Fruit fly (Drosophila melanogaster): ENCODE data around the gene bdwf.

Gene bdwf

DNA sequence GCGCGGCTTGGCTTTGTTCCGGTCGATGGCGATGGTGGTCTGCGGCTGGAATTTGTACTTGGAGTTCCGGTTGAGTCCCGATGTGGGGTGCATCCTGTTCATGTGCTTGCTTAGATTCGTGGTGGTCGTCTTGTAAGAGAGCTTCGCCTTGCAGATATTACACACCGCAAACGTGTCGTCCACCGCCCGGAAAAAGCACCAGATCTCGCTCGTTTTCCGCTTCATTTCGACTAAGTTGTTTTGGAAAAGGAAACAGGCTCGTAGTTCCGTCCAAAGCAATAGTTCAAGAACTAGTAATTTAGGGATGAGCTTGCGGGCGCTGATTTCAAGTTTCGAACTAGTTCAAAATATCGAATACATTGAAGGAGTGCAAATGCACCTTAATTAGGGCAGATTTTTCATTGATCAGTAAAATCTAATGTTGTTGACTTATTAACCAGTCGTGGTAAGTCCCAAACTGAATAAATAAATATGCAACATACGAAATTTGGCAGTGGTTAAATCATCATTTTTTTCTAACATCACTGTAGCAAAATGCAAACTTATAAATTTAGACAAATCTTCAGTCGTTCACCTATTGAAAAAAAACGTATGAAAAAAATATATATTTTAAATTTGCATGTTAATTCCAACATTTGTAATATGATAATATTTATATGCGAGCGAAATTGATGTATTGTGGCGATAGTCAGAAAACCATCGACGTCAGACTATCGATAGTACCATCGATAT, at the start of gene bdwf, which contains the start of gene Patr-1:
Gene bdwf (minus strand): TSS at position 299 of the 732 bp plus-strand sequence.
Gene Patr-1 (plus strand): TSS at position 727 of the 732 bp plus-strand sequence.
- no peak for TF ChIP-seq Pif1B (GFP tag; optimal IDR thresholded peaks at IDR 0.05)
- no peak for TF ChIP-seq CG14655 (GFP tag; optimal IDR thresholded peaks at IDR 0.05)
- no peak for TF ChIP-seq Pif1A (GFP tag; optimal IDR thresholded peaks at IDR 0.05)

DNA sequence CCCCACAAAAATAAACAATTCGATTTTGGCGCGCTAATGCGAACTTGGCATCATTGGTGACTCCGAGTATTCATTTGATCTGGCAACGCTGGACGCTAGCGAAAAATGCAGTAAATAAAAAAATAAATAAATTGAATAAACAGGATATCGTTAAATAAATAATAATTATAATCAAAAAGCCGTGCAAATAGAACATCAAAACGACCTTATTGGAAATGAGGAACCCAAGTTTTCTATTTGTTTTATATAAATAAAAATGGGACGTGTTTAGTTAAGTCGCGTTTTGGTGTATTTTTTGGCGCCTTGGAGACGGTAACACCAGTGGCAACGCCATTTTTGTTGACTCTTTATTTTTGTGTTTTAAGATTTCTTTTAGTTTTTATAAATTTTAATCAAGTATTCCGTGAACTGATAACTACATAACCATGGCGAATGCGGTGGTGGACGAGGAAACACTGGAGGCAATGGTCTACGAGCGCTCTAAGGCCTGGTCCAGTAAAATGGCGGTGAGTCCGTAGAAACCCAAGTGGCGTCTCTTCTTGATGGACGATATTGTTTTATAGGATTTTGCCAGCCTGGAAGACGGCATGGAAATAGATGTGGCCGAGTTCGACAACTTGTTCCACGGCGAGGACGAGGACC, 45.2 kb upstream of the bdwf start, which contains the start of gene cal1:
Gene cal1 (plus strand): TSS at position 304 of the 642 bp plus-strand sequence.
- no peak for TF ChIP-seq CG32121 (GFP tag; IDR thresholded peaks at IDR 0.05)
- no peak for TF ChIP-seq fd96Ca (GFP tag; IDR thresholded peaks at IDR 0.05)
- TF ChIP-seq D1 (tag; optimal IDR thresholded peaks at IDR 0.05) = no peak
- TF ChIP-seq CG9948 (tag; optimal IDR thresholded peaks at IDR 0.05) = no peak
- no peak for TF ChIP-seq CG10348 (GFP tag; IDR thresholded peaks at IDR 0.05)
- no peak for TF ChIP-seq gl (tag; optimal IDR thresholded peaks at IDR 0.05)
- TF ChIP-seq CG12605 (GFP tag; IDR thresholded peaks at IDR 0.05) = no peak
- no peak for TF ChIP-seq CG4496 (GFP tag; IDR thresholded peaks at IDR 0.05)
- no peak for TF ChIP-seq CG14655 (GFP tag; optimal IDR thresholded peaks at IDR 0.05)
- TF ChIP-seq CG8159 (tag; optimal IDR thresholded peaks at IDR 0.05) = no peak
- no peak for TF ChIP-seq Snoo (tag; optimal IDR thresholded peaks at IDR 0.05)
- TF ChIP-seq CG34367 (tag; optimal IDR thresholded peaks at IDR 0.05) = no peak

DNA sequence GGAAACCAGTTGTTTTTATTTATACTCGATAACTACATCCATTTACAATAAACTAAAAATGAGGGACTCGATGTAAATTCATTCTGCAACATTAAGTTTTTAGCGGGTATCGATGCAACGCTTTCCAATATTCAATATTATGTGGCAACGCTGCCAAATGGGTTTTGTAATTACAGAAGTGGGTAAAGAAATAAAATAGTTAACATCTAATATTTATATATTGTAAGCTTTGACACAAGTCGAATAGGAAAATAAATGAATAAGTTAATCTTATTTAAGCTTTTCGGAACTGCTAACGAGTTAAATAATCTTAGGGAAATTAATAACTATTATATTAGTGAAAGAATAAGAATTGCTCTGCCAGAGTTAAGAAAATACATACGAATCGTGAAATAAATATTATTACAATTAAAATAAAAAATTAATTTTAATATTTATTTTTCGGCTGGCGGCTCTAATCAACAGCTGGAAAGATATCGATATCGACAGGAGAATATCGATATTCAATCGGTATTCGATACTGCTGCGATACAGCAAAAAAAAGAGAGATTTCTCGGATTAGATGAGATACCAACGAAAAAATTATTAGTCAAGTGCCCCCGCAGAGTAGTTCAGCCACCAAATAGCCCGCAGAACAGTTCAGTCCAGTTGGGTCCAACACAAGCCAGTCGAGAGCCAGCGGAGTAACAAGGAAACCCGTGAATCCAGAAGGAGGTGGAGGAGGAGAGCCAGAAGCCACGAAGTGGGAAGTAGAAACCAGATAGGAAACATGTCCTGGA, 42.3 kb upstream of the bdwf start, which contains the start of gene GckIII:
Gene GckIII (plus strand): TSS at position 485 of the 779 bp plus-strand sequence.
- TF ChIP-seq gl (tag; optimal IDR thresholded peaks at IDR 0.05) (no peak), Ets98B (GFP tag; IDR thresholded peaks at IDR 0.05) (no peak), Pif1A (GFP tag; optimal IDR thresholded peaks at IDR 0.05) (no peak), CG10348 (GFP tag; IDR thresholded peaks at IDR 0.05) (no peak), Snoo (tag; optimal IDR thresholded peaks at IDR 0.05) (no peak), CG34367 (tag; optimal IDR thresholded peaks at IDR 0.05) (no peak), Pif1B (GFP tag; optimal IDR thresholded peaks at IDR 0.05) (no peak), D1 (tag; optimal IDR thresholded peaks at IDR 0.05) (no peak), CG13204 (GFP tag; optimal IDR thresholded peaks at IDR 0.05) (no peak), CG4496 (GFP tag; IDR thresholded peaks at IDR 0.05) (no peak), CG9948 (tag; optimal IDR thresholded peaks at IDR 0.05) (no peak), CG17806 (tag; optimal IDR thresholded peaks at IDR 0.05) (no peak)

DNA sequence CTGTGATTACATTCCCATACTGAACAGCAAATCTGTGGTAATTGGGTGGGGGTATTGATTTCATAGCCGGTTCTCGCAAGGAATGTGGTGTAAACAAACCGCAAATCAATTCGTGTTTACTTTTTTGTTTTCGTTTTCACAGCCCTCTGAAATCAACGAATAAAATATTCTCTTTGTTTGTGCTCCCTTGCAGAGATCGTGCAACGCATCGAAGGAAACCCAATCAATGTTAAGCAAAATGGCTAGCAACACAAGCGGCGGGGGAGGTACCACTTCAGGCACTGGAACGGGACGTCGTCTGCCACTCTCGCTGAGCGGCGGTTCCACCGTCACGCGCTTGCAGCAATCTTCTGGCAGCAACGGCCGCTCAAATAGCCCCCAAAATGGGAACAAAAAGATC, 39.5 kb upstream of the bdwf start:
- TF ChIP-seq CG32121 (GFP tag; IDR thresholded peaks at IDR 0.05) = no peak
- TF ChIP-seq EcR (GFP tag; optimal IDR thresholded peaks at IDR 0.05) = peak; percentile 4
- TF ChIP-seq CG4496 (GFP tag; IDR thresholded peaks at IDR 0.05) = no peak
- TF ChIP-seq fd96Ca (GFP tag; IDR thresholded peaks at IDR 0.05) = no peak
- TF ChIP-seq rn (GFP tag; IDR thresholded peaks at IDR 0.05) = no peak
- TF ChIP-seq CG34367 (tag; optimal IDR thresholded peaks at IDR 0.05) = no peak
- TF ChIP-seq gl (tag; optimal IDR thresholded peaks at IDR 0.05) = no peak
- TF ChIP-seq Pif1A (GFP tag; optimal IDR thresholded peaks at IDR 0.05) = no peak

DNA sequence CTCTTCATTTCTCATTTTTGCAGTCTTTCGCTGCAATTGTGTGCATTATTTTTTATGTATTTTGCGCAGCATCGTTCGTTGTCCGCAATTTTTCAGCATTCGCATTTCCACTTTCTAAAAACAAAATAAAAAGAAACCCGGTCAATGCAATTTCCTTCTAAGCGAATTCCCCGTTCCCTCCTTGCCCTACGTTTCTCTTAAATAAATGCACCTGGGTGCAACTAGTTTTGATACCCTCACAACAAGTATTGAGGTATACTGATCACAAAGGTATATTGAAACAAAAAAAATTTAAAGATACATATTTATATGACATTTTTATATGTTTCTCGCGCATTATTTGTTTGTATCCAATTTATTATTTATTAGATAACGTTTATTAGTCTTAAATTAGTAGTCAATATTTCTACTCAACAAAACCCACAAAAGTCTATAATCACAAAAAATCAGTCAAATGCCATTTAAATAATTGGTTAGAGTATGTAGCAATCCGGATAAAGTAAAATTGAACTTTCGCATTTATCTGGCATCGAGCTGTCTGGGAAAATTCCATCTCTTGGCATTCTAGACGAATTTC, 38.5 kb upstream of the bdwf start:
- TF ChIP-seq CG32121 (GFP tag; IDR thresholded peaks at IDR 0.05) (peak; percentile 88; the same call in 1 of the 2 replicates), CG8159 (tag; optimal IDR thresholded peaks at IDR 0.05) (peak; percentile 85), CG34367 (tag; optimal IDR thresholded peaks at IDR 0.05) (peak; percentile 53), CG9948 (tag; optimal IDR thresholded peaks at IDR 0.05) (peak; percentile 80), CG17806 (tag; optimal IDR thresholded peaks at IDR 0.05) (peak; percentile 73), fd96Ca (GFP tag; IDR thresholded peaks at IDR 0.05) (peak; percentile 35; the same call in 1 of the 3 replicates), Snoo (tag; optimal IDR thresholded peaks at IDR 0.05) (no peak), EcR (GFP tag; optimal IDR thresholded peaks at IDR 0.05) (peak; percentile 39), CG4496 (GFP tag; IDR thresholded peaks at IDR 0.05) (peak; percentile 56; the same call in 2 of the 3 replicates), CG12605 (GFP tag; IDR thresholded peaks at IDR 0.05) (peak; percentile 58; the same call in 1 of the 2 replicates), Pif1A (GFP tag; optimal IDR thresholded peaks at IDR 0.05) (no peak), gl (tag; optimal IDR thresholded peaks at IDR 0.05) (no peak), D1 (tag; optimal IDR thresholded peaks at IDR 0.05) (no peak), CG14655 (GFP tag; optimal IDR thresholded peaks at IDR 0.05) (no peak), rn (GFP tag; IDR thresholded peaks at IDR 0.05) (no peak), CG13204 (GFP tag; optimal IDR thresholded peaks at IDR 0.05) (no peak), CG8301 (tag; optimal IDR thresholded peaks at IDR 0.05) (peak; percentile 91), Ets98B (GFP tag; IDR thresholded peaks at IDR 0.05) (no peak; the same call in none of the 2 replicates), CG10348 (GFP tag; IDR thresholded peaks at IDR 0.05) (0 out of 2 replicates have a peak, but pooled peaks have one; percentile 46), Pif1B (GFP tag; optimal IDR thresholded peaks at IDR 0.05) (peak; percentile 71), CG15710 (tag; optimal IDR thresholded peaks at IDR 0.05) (peak; percentile 84)
